Worm (Caenorhabditis elegans): ENCODE results near the gene F28E10.1.

DNA sequence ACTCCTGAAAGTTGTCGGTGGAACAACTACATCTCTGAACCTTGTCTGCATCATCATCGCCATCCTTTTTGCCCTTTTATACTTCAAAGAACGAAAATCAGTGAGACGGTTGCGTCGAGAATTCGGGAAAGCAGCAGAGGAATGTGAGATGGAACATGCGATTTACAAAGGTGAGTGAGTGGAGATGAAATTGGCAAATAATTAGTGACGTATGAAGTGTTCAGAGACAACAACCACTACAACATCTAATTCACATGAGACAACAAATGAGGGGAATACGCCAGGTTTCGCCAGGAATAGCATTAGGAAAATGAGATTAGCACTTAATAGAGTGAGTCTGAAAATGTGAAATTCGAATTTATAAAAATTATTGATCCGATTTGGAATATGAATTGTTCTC lies 4.1 kb upstream of the F28E10.1 start:
- TF ChIP-seq him-1 (tag; optimal IDR thresholded peaks at IDR 0.05), result no peak
- TF ChIP-seq W03F9.2 (tag; optimal IDR thresholded peaks at IDR 0.05), result no peak
- no peak for TF ChIP-seq dao-5 (tag; optimal IDR thresholded peaks at IDR 0.05)
